Worm (Caenorhabditis elegans): ENCODE data around the gene nhl-1.

DNA sequence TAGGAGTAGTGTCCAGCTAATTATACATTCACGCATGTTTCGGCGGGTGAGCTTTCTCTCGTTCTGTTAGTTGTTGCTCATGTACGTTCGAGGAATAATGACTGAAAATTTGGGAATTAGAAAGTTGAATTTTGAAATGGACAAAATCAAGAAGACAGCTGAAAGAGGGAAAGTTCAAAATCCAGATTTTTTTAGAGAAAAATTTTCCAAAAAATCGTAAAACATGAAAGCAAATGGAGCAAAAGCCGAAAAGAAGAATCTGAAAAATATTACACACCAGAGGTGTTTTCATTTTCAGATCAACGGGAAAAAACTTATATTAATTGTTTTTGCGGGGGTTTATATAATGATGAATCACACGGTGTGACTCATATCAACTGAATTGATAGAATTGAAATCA is 19.0 kb upstream of the nhl-1 start, which contains the start of gene ina-1:
- no peak for TF ChIP-seq nhr-28 (tag; optimal IDR thresholded peaks at IDR 0.05)
- no peak for TF ChIP-seq egl-27 (tag; optimal IDR thresholded peaks at IDR 0.05)
- no peak for TF ChIP-seq zag-1 (tag; optimal IDR thresholded peaks at IDR 0.05)
- TF ChIP-seq pqm-1 (tag; optimal IDR thresholded peaks at IDR 0.05), result no peak
- TF ChIP-seq nhr-237 (tag; optimal IDR thresholded peaks at IDR 0.05), result no peak
- no peak for TF ChIP-seq fos-1 (tag; optimal IDR thresholded peaks at IDR 0.05)

Measured in whole organism, L1 larva.